Worm (Caenorhabditis elegans) whole organism, young adult: ENCODE data around the gene nhr-213.
A peak's percentile ranks its signal among the peaks of the same experiment; 100 is the strongest.

Experiments used
- B0035.1 ChIP-seq: sonication (generic microtip); optimal IDR thresholded peaks from 2 replicates; lab custom pipeline; 2016; ENCODE audit warnings: missing genetic modification characterization, mild to moderate bottlenecking, missing compliant biosample characterization, missing genotype, missing genetic modification reagents
- B0336.3 ChIP-seq: fragments of 200-800 bp; sonication (Bioruptor generic); IDR thresholded peaks from 2 replicates; pipeline ENCODE4 v1.3.6; 2022; ENCODE audit warnings: missing genetic modification characterization, missing compliant biosample characterization
- C06A6.2 ChIP-seq: fragments of 200-800 bp; sonication (Bioruptor generic); conservative IDR thresholded peaks from 2 replicates; pipeline ENCODE4 v1.3.6; 2022; ENCODE audit warnings: missing genetic modification characterization, missing compliant biosample characterization
- C17E4.6 ChIP-seq: fragments of 200-800 bp; sonication (Bioruptor generic); IDR thresholded peaks from 2 replicates; pipeline ENCODE4 v1.3.6; 2022; ENCODE audit warnings: missing genetic modification reagents, missing genetic modification characterization, missing compliant biosample characterization
- F22D6.2 ChIP-seq: sonication (generic microtip); optimal IDR thresholded peaks from 2 replicates; lab custom pipeline; 2016; ENCODE audit warnings: mild to moderate bottlenecking, missing genetic modification characterization, missing compliant biosample characterization
- F33H1.4 ChIP-seq: fragments of 200-800 bp; sonication (Bioruptor generic); IDR thresholded peaks from 2 replicates; pipeline ENCODE4 v1.3.6; 2022; ENCODE audit warnings: missing genetic modification reagents, missing genetic modification characterization, missing compliant biosample characterization
- F37B4.10 ChIP-seq: fragments of 200-800 bp; sonication (Bioruptor generic); IDR thresholded peaks from 2 replicates; pipeline ENCODE4 v1.3.6; 2022; ENCODE audit warnings: missing genetic modification characterization, missing compliant biosample characterization
- F39B2.1 ChIP-seq: fragments of 200-800 bp; sonication (Bioruptor generic); IDR thresholded peaks from 2 replicates; pipeline ENCODE4 v1.3.6; 2022; ENCODE audit warnings: missing genetic modification reagents, missing genetic modification characterization, missing compliant biosample characterization
- F52B5.7 ChIP-seq: sonication (generic microtip); optimal IDR thresholded peaks from 2 replicates; lab custom pipeline; 2016; ENCODE audit warnings: mild to moderate bottlenecking, missing genetic modification characterization, missing compliant biosample characterization
- F57C9.4 ChIP-seq: sonication (generic microtip); optimal IDR thresholded peaks from 2 replicates; lab custom pipeline; 2017; ENCODE audit warnings: mild to moderate bottlenecking, missing genetic modification characterization, missing compliant biosample characterization
- K12H6.12 ChIP-seq: fragments of 200-800 bp; sonication (Bioruptor generic); optimal IDR thresholded peaks from 2 replicates; lab custom pipeline; 2018; ENCODE audit warnings: mild to moderate bottlenecking, missing genetic modification characterization, missing compliant biosample characterization
- T26A5.8 ChIP-seq: sonication (generic microtip); optimal IDR thresholded peaks from 2 replicates; lab custom pipeline; 2016; ENCODE audit warnings: missing genetic modification characterization, missing compliant biosample characterization
- Y53F4B.3 ChIP-seq: fragments of 200-800 bp; sonication (Bioruptor generic); IDR thresholded peaks from 2 replicates; pipeline ENCODE4 v1.3.6; 2022; ENCODE audit warnings: missing genetic modification reagents, missing genetic modification characterization, missing compliant biosample characterization
- Y56A3A.18 ChIP-seq: fragments of 200-800 bp; sonication (Bioruptor generic); IDR thresholded peaks from 2 replicates; pipeline ENCODE4 v1.3.6; 2022; ENCODE audit warnings: missing genetic modification reagents, missing genetic modification characterization, missing compliant biosample characterization
- ama-1 ChIP-seq, 3 experiments: fragments of 150-350 bp in 1 of 3; sonication (generic microtip) in 2 of 3; optimal IDR thresholded peaks; 2 replicates each; lab custom pipeline; 2014 to 2018; ENCODE audit warnings: missing biosample characterization in 2 of 3, missing genetic modification characterization in 2 of 3, missing genetic modification reagents in 2 of 3
- atf-7 ChIP-seq: sonication (generic microtip); optimal IDR thresholded peaks from 2 replicates; lab custom pipeline; 2017; ENCODE audit warnings: mild to moderate bottlenecking, missing genetic modification characterization, missing compliant biosample characterization
- bed-1 ChIP-seq: fragments of 200-800 bp; sonication (Bioruptor generic); IDR thresholded peaks from 2 replicates; pipeline ENCODE4 v1.3.6; 2022; ENCODE audit warnings: missing genetic modification reagents, missing genetic modification characterization, missing compliant biosample characterization
- ceh-27 ChIP-seq: fragments of 200-800 bp; sonication (Bioruptor generic); optimal IDR thresholded peaks from 2 replicates; lab custom pipeline; 2018; ENCODE audit warnings: mild to moderate bottlenecking, missing genetic modification characterization, moderate library complexity, missing compliant biosample characterization
- ceh-40 ChIP-seq: fragments of 200-800 bp; sonication (Bioruptor generic); IDR thresholded peaks from 2 replicates; pipeline ENCODE4 v1.3.6; 2022; ENCODE audit warnings: missing genetic modification characterization, missing compliant biosample characterization
- ceh-58 ChIP-seq: fragments of 200-800 bp; sonication (Bioruptor generic); IDR thresholded peaks from 2 replicates; pipeline ENCODE4 v1.3.6; 2022; ENCODE audit warnings: missing genetic modification characterization, missing compliant biosample characterization
- ceh-79 ChIP-seq: sonication (generic microtip); optimal IDR thresholded peaks from 2 replicates; lab custom pipeline; 2017; ENCODE audit warnings: mild to moderate bottlenecking, missing genetic modification characterization, missing compliant biosample characterization
- chd-7 ChIP-seq: sonication (generic microtip); optimal IDR thresholded peaks from 2 replicates; lab custom pipeline; 2016; ENCODE audit warnings: mild to moderate bottlenecking, missing genetic modification characterization, moderate library complexity, missing compliant biosample characterization
- dox-1 ChIP-seq: fragments of 200-800 bp; sonication (Bioruptor generic); IDR thresholded peaks from 2 replicates; pipeline ENCODE4 v1.3.6; 2022; ENCODE audit warnings: missing genetic modification reagents, missing genetic modification characterization, missing compliant biosample characterization
- dpl-1 ChIP-seq: fragments of 150-350 bp; optimal IDR thresholded peaks from 2 replicates; lab custom pipeline; 2014; ENCODE audit warnings: missing biosample characterization, missing genetic modification reagents, missing genetic modification characterization
- egl-44 ChIP-seq: fragments of 200-800 bp; sonication (Bioruptor generic); IDR thresholded peaks from 2 replicates; pipeline ENCODE4 v1.3.6; 2022; ENCODE audit warnings: missing genetic modification reagents, missing genetic modification characterization, missing compliant biosample characterization
- egrh-3 ChIP-seq: fragments of 200-800 bp; sonication (Bioruptor generic); IDR thresholded peaks from 2 replicates; pipeline ENCODE4 v1.3.6; 2022; ENCODE audit warnings: missing genetic modification reagents, missing genetic modification characterization, missing compliant biosample characterization
- ekl-4 ChIP-seq: fragments of 200-800 bp; sonication (Bioruptor generic); IDR thresholded peaks from 2 replicates; pipeline ENCODE4 v1.3.6; 2022; ENCODE audit warnings: missing genetic modification reagents, missing genetic modification characterization, missing compliant biosample characterization
- gei-17 ChIP-seq: fragments of 200-800 bp; sonication (Bioruptor generic); optimal IDR thresholded peaks from 2 replicates; lab custom pipeline; 2018; ENCODE audit warnings: mild to moderate bottlenecking, missing genetic modification characterization, missing compliant biosample characterization
- him-1 ChIP-seq: sonication (generic microtip); optimal IDR thresholded peaks from 2 replicates; lab custom pipeline; 2016; ENCODE audit warnings: missing genotype, missing genetic modification reagents, missing genetic modification characterization, missing compliant biosample characterization
- hlh-12 ChIP-seq: sonication (generic microtip); optimal IDR thresholded peaks from 2 replicates; lab custom pipeline; 2016; ENCODE audit warnings: missing genetic modification characterization, missing compliant biosample characterization
- hmg-1.2 ChIP-seq: fragments of 200-800 bp; sonication (Bioruptor generic); IDR thresholded peaks from 2 replicates; pipeline ENCODE4 v1.3.6; 2022; ENCODE audit warnings: missing genetic modification reagents, missing genetic modification characterization, missing compliant biosample characterization
- hsf-1 ChIP-seq: fragments of 200-800 bp; sonication (Bioruptor generic); IDR thresholded peaks from 2 replicates; pipeline ENCODE4 v1.3.6; 2022; ENCODE audit warnings: missing genetic modification reagents, missing genetic modification characterization, missing compliant biosample characterization
- lin-35 ChIP-seq, 3 experiments: fragments of 150-350 bp in 2 of 3; sonication (generic microtip) in 1 of 3; optimal IDR thresholded peaks; 2 replicates each; lab custom pipeline; 2014 to 2018; ENCODE audit warnings: missing biosample characterization in 3 of 3, missing genetic modification characterization in 3 of 3, missing genetic modification reagents in 3 of 3
- lir-1 ChIP-seq: fragments of 200-800 bp; sonication (Bioruptor generic); conservative IDR thresholded peaks from 2 replicates; pipeline ENCODE4 v1.3.6; 2022; ENCODE audit warnings: missing genetic modification reagents, missing genetic modification characterization, missing compliant biosample characterization
- lsl-1 ChIP-seq: fragments of 200-800 bp; sonication (Bioruptor generic); optimal IDR thresholded peaks from 2 replicates; lab custom pipeline; 2018; ENCODE audit warnings: mild to moderate bottlenecking, missing genetic modification characterization, moderate library complexity, missing compliant biosample characterization
- lsy-27 ChIP-seq: sonication (generic microtip); optimal IDR thresholded peaks from 2 replicates; lab custom pipeline; 2017; ENCODE audit warnings: missing genetic modification characterization, mild to moderate bottlenecking, missing compliant biosample characterization, antibody characterized with exemption, missing genotype, borderline replicate concordance; ENCODE audit not compliant: insufficient read depth
- madf-10 ChIP-seq: sonication (generic microtip); optimal IDR thresholded peaks from 2 replicates; lab custom pipeline; 2016; ENCODE audit warnings: mild to moderate bottlenecking, missing genetic modification characterization, missing compliant biosample characterization
- madf-8 ChIP-seq: fragments of 200-800 bp; sonication (Bioruptor generic); conservative IDR thresholded peaks from 2 replicates; pipeline ENCODE4 v1.3.6; 2022; ENCODE audit warnings: missing genetic modification reagents, missing genetic modification characterization, missing compliant biosample characterization
- nfya-2 ChIP-seq: fragments of 200-800 bp; sonication (Bioruptor generic); IDR thresholded peaks from 2 replicates; pipeline ENCODE4 v1.3.6; 2022; ENCODE audit warnings: missing genetic modification reagents, missing genetic modification characterization, missing compliant biosample characterization
- nfyb-1 ChIP-seq: fragments of 200-800 bp; sonication (Bioruptor generic); IDR thresholded peaks from 2 replicates; pipeline ENCODE4 v1.3.6; 2022; ENCODE audit warnings: missing genetic modification reagents, missing genetic modification characterization, missing compliant biosample characterization
- nhr-27 ChIP-seq: fragments of 200-800 bp; sonication (Bioruptor generic); optimal IDR thresholded peaks from 2 replicates; lab custom pipeline; 2018; ENCODE audit warnings: mild to moderate bottlenecking, missing genetic modification characterization, moderate library complexity, missing compliant biosample characterization
- nhr-80 ChIP-seq: sonication (generic microtip); optimal IDR thresholded peaks from 2 replicates; lab custom pipeline; 2016; ENCODE audit warnings: missing genetic modification characterization, missing compliant biosample characterization
- pbrm-1 ChIP-seq: fragments of 200-800 bp; sonication (Bioruptor generic); IDR thresholded peaks from 2 replicates; pipeline ENCODE4 v1.3.6; 2022; ENCODE audit warnings: missing genetic modification reagents, missing genetic modification characterization, missing compliant biosample characterization
- snpc-4 ChIP-seq, 5 experiments: fragments of 150-350 bp in 1 of 5; sonication (generic microtip) in 4 of 5; optimal IDR thresholded peaks; 2 replicates each; lab custom pipeline; 2014 to 2018; ENCODE audit warnings: missing genetic modification characterization in 5 of 5, missing biosample characterization in 3 of 5, antibody characterized with exemption in 2 of 5, mild to moderate bottlenecking in 2 of 5, missing compliant biosample characterization in 2 of 5, missing genotype in 2 of 5, moderate library complexity in 2 of 5, missing genetic modification reagents in 1 of 5
- tbp1 ChIP-seq: fragments of 200-800 bp; sonication (Bioruptor generic); optimal IDR thresholded peaks from 2 replicates; lab custom pipeline; 2018; ENCODE audit warnings: mild to moderate bottlenecking, missing genetic modification characterization, missing compliant biosample characterization
- zfh-2 ChIP-seq: fragments of 200-800 bp; sonication (Bioruptor generic); conservative IDR thresholded peaks from 2 replicates; pipeline ENCODE4 v1.3.6; 2022; ENCODE audit warnings: missing genetic modification reagents, missing genetic modification characterization, missing compliant biosample characterization
- ztf-18 ChIP-seq: sonication (generic microtip); optimal IDR thresholded peaks from 2 replicates; lab custom pipeline; 2016; ENCODE audit warnings: missing genotype, mild to moderate bottlenecking, missing genetic modification characterization, missing compliant biosample characterization
- ztf-26 ChIP-seq: sonication (generic microtip); optimal IDR thresholded peaks from 2 replicates; lab custom pipeline; 2017; ENCODE audit warnings: missing genetic modification characterization, missing compliant biosample characterization

Gene nhr-213

ce11 chrV:15885967-15886366, 10.6 kb downstream of the nhr-213 start, which contains the start of gene T06C12.9:
Gene T06C12.9 (minus strand): TSS chrV:15886067.
- TF ChIP-seq T26A5.8 (tag; lab: Kevin White, UChicago) (no peak), pbrm-1 (GFP tag; lab: Robert Waterston, UW) (no peak), ekl-4 (GFP tag; lab: Robert Waterston, UW) (no peak), ceh-40 (GFP tag; lab: Robert Waterston, UW) (no peak), nhr-27 (tag; lab: Kevin White, UChicago) (no peak), bed-1 (GFP tag; lab: Robert Waterston, UW) (no peak), F39B2.1 (GFP tag; lab: Robert Waterston, UW) (no peak), F57C9.4 (tag; lab: Kevin White, UChicago) (no peak), egl-44 (GFP tag; lab: Robert Waterston, UW) (no peak), F22D6.2 (no peak), dox-1 (GFP tag; lab: Robert Waterston, UW) (no peak), Y53F4B.3 (GFP tag; lab: Robert Waterston, UW) (no peak), Y56A3A.18 (no peak), ceh-27 (GFP tag; lab: Kevin White, UChicago) (no peak), hmg-1.2 (GFP tag; lab: Robert Waterston, UW) (no peak), ceh-58 (GFP tag; lab: Robert Waterston, UW) (no peak), B0035.1 (tag; lab: Kevin White, UChicago) (no peak)

DNA sequence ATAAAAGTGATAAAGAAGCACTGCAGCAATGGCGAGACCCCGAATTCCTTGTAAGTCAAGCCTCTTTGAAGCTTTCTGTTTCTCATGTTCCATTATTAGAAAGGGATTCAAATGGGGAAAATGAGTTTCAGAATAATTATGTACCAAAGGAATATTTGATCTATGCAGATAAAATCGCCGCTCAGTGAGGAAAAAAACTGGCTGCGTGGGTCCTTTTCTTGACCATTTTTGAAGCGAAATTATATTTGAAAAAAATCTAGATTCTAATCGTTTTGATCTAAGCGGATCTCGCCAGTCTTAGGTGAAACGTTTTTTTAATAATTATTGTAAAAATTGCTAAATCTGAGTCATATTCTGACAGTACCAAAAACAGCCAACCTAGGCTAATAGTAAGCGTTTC, 11.9 kb downstream of the nhr-213 start, which contains the start of gene oac-42:
TSS of gene oac-42 (minus strand) at position 101 of the 400 bp plus-strand sequence.
- no peak for TF ChIP-seq lsl-1
- no peak for TF ChIP-seq F57C9.4 (tag; lab: Kevin White, UChicago)
- no peak for TF ChIP-seq ztf-18 (tag; lab: Kevin White, UChicago)
- no peak for TF ChIP-seq ztf-26 (tag; lab: Kevin White, UChicago)
- no peak for TF ChIP-seq lsy-27
- no peak for TF ChIP-seq madf-10 (tag; lab: Kevin White, UChicago)
- TF ChIP-seq C06A6.2 = no peak
- TF ChIP-seq lir-1 (GFP tag; lab: Robert Waterston, UW) = no peak
- no peak for TF ChIP-seq chd-7
- no peak for TF ChIP-seq atf-7 (tag; lab: Kevin White, UChicago)
- TF ChIP-seq madf-8 = no peak
- TF ChIP-seq dpl-1 (GFP tag; lab: Kevin White, UChicago) = no peak
- TF ChIP-seq egrh-3 = no peak
- no peak for TF ChIP-seq hlh-12 (tag; lab: Kevin White, UChicago)
- TF ChIP-seq ceh-79 (tag; lab: Kevin White, UChicago) = no peak
- no peak for TF ChIP-seq F37B4.10
- TF ChIP-seq ama-1 (optimal IDR thresholded peaks at IDR 0.05; lab: Kevin White, UChicago) = no peak
- no peak for TF ChIP-seq ama-1 (GFP tag; optimal IDR thresholded peaks at IDR 0.05; lab: Kevin White, UChicago)

DNA sequence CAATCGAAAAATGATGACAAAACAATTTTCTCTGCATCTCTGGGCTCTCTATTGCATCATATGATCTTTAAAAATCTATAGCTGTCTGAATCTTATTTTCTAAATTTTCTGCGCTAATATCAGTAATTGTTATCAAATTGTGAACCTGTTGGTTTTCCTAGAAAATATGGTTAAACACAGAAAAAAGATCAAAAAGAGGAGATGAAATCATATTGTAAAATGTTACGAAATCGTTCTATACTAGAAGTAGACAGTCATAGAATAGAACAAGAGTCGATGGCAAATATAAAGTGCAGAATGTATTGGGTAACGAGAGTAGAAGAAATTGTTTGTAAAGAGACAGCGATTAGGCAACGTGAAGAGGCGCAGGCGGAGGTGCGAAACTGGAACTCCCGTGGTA, 15.9 kb downstream of the nhr-213 start:
- no peak for TF ChIP-seq tbp1 (GFP tag; lab: Kevin White, UChicago)
- TF ChIP-seq C17E4.6 = no peak
- TF ChIP-seq B0336.3 (GFP tag; lab: Robert Waterston, UW) = 0 out of 2 replicates have a peak, but pooled peaks have one; percentile 35
- TF ChIP-seq snpc-4 (GFP tag; optimal IDR thresholded peaks at IDR 0.05; lab: Kevin White, UChicago) = no peak
- TF ChIP-seq snpc-4 (tag; optimal IDR thresholded peaks at IDR 0.05; lab: Kevin White, UChicago) = peak in 1 of 4 experiments; percentile 11
- TF ChIP-seq nhr-27 (tag; lab: Kevin White, UChicago) = no peak
- TF ChIP-seq lin-35 (GFP tag; optimal IDR thresholded peaks at IDR 0.05; lab: Kevin White, UChicago) = no peak
- TF ChIP-seq F52B5.7 = no peak
- no peak for TF ChIP-seq F33H1.4 (GFP tag; lab: Robert Waterston, UW)
- TF ChIP-seq nfya-2 (GFP tag; lab: Robert Waterston, UW) = no peak
- TF ChIP-seq K12H6.12 (tag; lab: Kevin White, UChicago) = no peak
- no peak for TF ChIP-seq gei-17 (GFP tag; lab: Kevin White, UChicago)
- TF ChIP-seq nhr-80 = peak; percentile 70
- TF ChIP-seq zfh-2 (GFP tag; lab: Robert Waterston, UW) = no peak
- peak; percentile 60; the same call in 1 of the 2 replicates for TF ChIP-seq nfyb-1
- no peak for TF ChIP-seq hsf-1 (GFP tag; lab: Robert Waterston, UW)
- peak; percentile 62; the same call in 1 of the 2 replicates for TF ChIP-seq hmg-1.2 (GFP tag; lab: Robert Waterston, UW)
- no peak for TF ChIP-seq him-1 (tag; lab: Kevin White, UChicago)
